Worm (Caenorhabditis elegans) whole organism, mixed stage, embryonic: ENCODE results near the gene C17H12.11.

Experiments used
- ceh-83 ChIP-seq: fragments of 200-800 bp; sonication (Bioruptor generic); optimal IDR thresholded peaks from 2 replicates; lab custom pipeline; 2018; ENCODE audit warnings: mild to moderate bottlenecking, missing genetic modification characterization, missing compliant biosample characterization
- ces-1 ChIP-seq: fragments of 150-350 bp; optimal IDR thresholded peaks from 2 replicates; lab custom pipeline; 2014; ENCODE audit warnings: missing biosample characterization, missing genetic modification reagents, missing genetic modification characterization
- cnd-1 ChIP-seq: fragments of 200-800 bp; sonication (Bioruptor generic); optimal IDR thresholded peaks from 2 replicates; lab custom pipeline; 2018; ENCODE audit warnings: mild to moderate bottlenecking, missing genetic modification characterization, missing compliant biosample characterization
- elt-3 ChIP-seq: fragments of 150-350 bp; optimal IDR thresholded peaks from 2 replicates; lab custom pipeline; 2014; ENCODE audit warnings: missing biosample characterization, missing genetic modification characterization
- lsy-2 ChIP-seq: fragments of 150-350 bp; optimal IDR thresholded peaks from 2 replicates; lab custom pipeline; 2014; ENCODE audit warnings: missing biosample characterization, missing genetic modification characterization
- mep-1 ChIP-seq: fragments of 150-350 bp; optimal IDR thresholded peaks from 2 replicates; lab custom pipeline; 2017; ENCODE audit warnings: missing biosample characterization, missing genetic modification reagents, missing genetic modification characterization, inconsistent platforms
- nhr-76 ChIP-seq: sonication (generic microtip); optimal IDR thresholded peaks from 2 replicates; lab custom pipeline; 2017; ENCODE audit warnings: missing biosample characterization, missing genetic modification characterization
- snpc-4 ChIP-seq: fragments of 150-350 bp; optimal IDR thresholded peaks from 2 replicates; lab custom pipeline; 2014; ENCODE audit warnings: missing biosample characterization, missing genetic modification characterization
- tbx-8 ChIP-seq: fragments of 200-800 bp; sonication (Bioruptor generic); optimal IDR thresholded peaks from 2 replicates; lab custom pipeline; 2018; ENCODE audit warnings: mild to moderate bottlenecking, missing genetic modification characterization, moderate library complexity, missing compliant biosample characterization
- unc-39 ChIP-seq: fragments of 150-350 bp; optimal IDR thresholded peaks from 2 replicates; lab custom pipeline; 2014; ENCODE audit warnings: missing biosample characterization, missing genetic modification characterization
- unc-62 ChIP-seq: fragments of 150-350 bp; optimal IDR thresholded peaks from 2 replicates; lab custom pipeline; 2014; ENCODE audit warnings: missing biosample characterization, missing genetic modification reagents, missing genetic modification characterization

ce11 chrIV:6804815-6805214 lies 2.6 kb downstream of the C17H12.11 start, which contains the start of gene C17H12.37:
- no peak for TF ChIP-seq elt-3 (tag; lab: Kevin White, UChicago)
- no peak for TF ChIP-seq lsy-2
- no peak for TF ChIP-seq unc-39 (tag; lab: Kevin White, UChicago)
- no peak for TF ChIP-seq unc-62 (GFP tag; lab: Kevin White, UChicago)
- no peak for TF ChIP-seq nhr-76 (tag; lab: Kevin White, UChicago)
- TF ChIP-seq cnd-1 (tag; lab: Kevin White, UChicago), result no peak
- TF ChIP-seq snpc-4 (tag; lab: Kevin White, UChicago), result no peak
- TF ChIP-seq ceh-83 (GFP tag; lab: Kevin White, UChicago), result no peak
- TF ChIP-seq ces-1 (GFP tag; lab: Kevin White, UChicago), result no peak
- TF ChIP-seq tbx-8 (GFP tag; lab: Kevin White, UChicago), result no peak
- no peak for TF ChIP-seq mep-1
